Fruit fly (Drosophila melanogaster) whole organism, embryonic: ENCODE results near the gene Nup93-1.

ENCODE experiments used
- ac ChIP-seq: fragments of 200-800 bp; sonication (Bioruptor generic); optimal IDR thresholded peaks from 3 replicates; lab custom pipeline; 2017; ENCODE audit warnings: missing biosample characterization, mild to moderate bottlenecking, missing genetic modification characterization
- br ChIP-seq: fragments of >200 bp; optimal IDR thresholded peaks from 2 replicates; lab custom pipeline; 2017
- chm ChIP-seq: fragments of 200-800 bp; sonication (Bioruptor generic); IDR thresholded peaks from 2 replicates; pipeline ENCODE4 v1.3.6; 2022; ENCODE audit warnings: missing biosample characterization, missing genetic modification characterization
- grau ChIP-seq: fragments of 200-800 bp; optimal IDR thresholded peaks from 3 replicates; lab custom pipeline; 2019; ENCODE audit warnings: missing biosample characterization, mild to moderate bottlenecking, missing genetic modification characterization, moderate library complexity
- her ChIP-seq: fragments of 200-800 bp; sonication (Bioruptor generic); optimal IDR thresholded peaks from 2 replicates; lab custom pipeline; 2016; ENCODE audit warnings: missing biosample characterization, missing genetic modification characterization
- lola ChIP-seq, 3 experiments: fragments of >200 bp in 2 of 3; fragments of 200-800 bp in 1 of 3; sonication (Bioruptor generic) in 1 of 3; optimal IDR thresholded peaks; 2 replicates each; lab custom pipeline; 2017 to 2019; ENCODE audit warnings: missing biosample characterization in 3 of 3, missing genetic modification characterization in 3 of 3, mild to moderate bottlenecking in 1 of 3, moderate library complexity in 1 of 3
- wor ChIP-seq: fragments of 200-800 bp; sonication (Bioruptor generic); IDR thresholded peaks from 2 replicates; pipeline ENCODE4 v1.3.6; 2022; ENCODE audit warnings: missing biosample characterization, missing genetic modification characterization

- TF ChIP-seq ac (GFP tag; lab: Kevin White, UChicago): no peak
- no peak for TF ChIP-seq wor (GFP tag; lab: Robert Waterston, UW)
- no peak for TF ChIP-seq br (lab: Kevin White, UChicago)
- no peak for TF ChIP-seq lola (GFP tag; optimal IDR thresholded peaks at IDR 0.05; lab: Kevin White, UChicago)
- TF ChIP-seq chm: no peak
- no peak for TF ChIP-seq grau (tag; lab: Kevin White, UChicago)
- no peak for TF ChIP-seq her
Observed at dm6 chrX:13792463-13792862, 30.2 kb upstream of the Nup93-1 start.
